Worm (Caenorhabditis elegans) whole organism, L3 larva: ENCODE results near the gene scc-1.

Experiments used
- R02D3.7 ChIP-seq: fragments of 150-350 bp; optimal IDR thresholded peaks from 2 replicates; lab custom pipeline; 2014; ENCODE audit warnings: missing biosample characterization, missing genetic modification characterization
- ZK546.5 ChIP-seq: sonication (generic microtip); optimal IDR thresholded peaks from 2 replicates; lab custom pipeline; 2017; ENCODE audit warnings: missing biosample characterization, missing genetic modification characterization
- aly-2 ChIP-seq: fragments of 150-350 bp; optimal IDR thresholded peaks from 2 replicates; lab custom pipeline; 2014; ENCODE audit warnings: missing biosample characterization, missing genetic modification characterization
- ama-1 ChIP-seq: fragments of 150-350 bp; optimal IDR thresholded peaks from 2 replicates; lab custom pipeline; 2018
- ceh-16 ChIP-seq: sonication (generic microtip); optimal IDR thresholded peaks from 2 replicates; lab custom pipeline; 2017; ENCODE audit warnings: missing biosample characterization, missing genetic modification characterization
- ceh-28 ChIP-seq: fragments of 150-350 bp; optimal IDR thresholded peaks from 2 replicates; lab custom pipeline; 2014; ENCODE audit warnings: missing biosample characterization, missing genetic modification reagents, missing genetic modification characterization
- ceh-9 ChIP-seq: sonication (generic microtip); optimal IDR thresholded peaks from 2 replicates; lab custom pipeline; 2018; ENCODE audit warnings: missing biosample characterization, missing genetic modification characterization
- daf-12 ChIP-seq: fragments of 150-350 bp; optimal IDR thresholded peaks from 2 replicates; lab custom pipeline; 2014; ENCODE audit warnings: missing biosample characterization, missing genetic modification reagents, missing genetic modification characterization
- egl-27 ChIP-seq: sonication (generic microtip); optimal IDR thresholded peaks from 4 replicates; lab custom pipeline; 2017; ENCODE audit warnings: missing biosample characterization, missing genetic modification reagents, missing genetic modification characterization
- egl-5 ChIP-seq: fragments of 150-350 bp; optimal IDR thresholded peaks from 2 replicates; lab custom pipeline; 2017; ENCODE audit warnings: missing biosample characterization, missing genetic modification reagents, missing genetic modification characterization, inconsistent platforms
- elt-1 ChIP-seq: fragments of 150-350 bp; optimal IDR thresholded peaks from 2 replicates; lab custom pipeline; 2014; ENCODE audit warnings: missing biosample characterization, missing genetic modification characterization
- elt-2 ChIP-seq: sonication (generic microtip); optimal IDR thresholded peaks from 2 replicates; lab custom pipeline; 2016; ENCODE audit warnings: missing genetic modification reagents, mild to moderate bottlenecking, missing genetic modification characterization, missing compliant biosample characterization
- eor-1 ChIP-seq, 2 experiments: fragments of 150-350 bp; optimal IDR thresholded peaks; 2 replicates each; lab custom pipeline; 2014 to 2018; ENCODE audit warnings: missing biosample characterization in 2 of 2, missing genetic modification characterization in 2 of 2
- fkh-10 ChIP-seq: sonication (generic microtip); optimal IDR thresholded peaks from 2 replicates; lab custom pipeline; 2017; ENCODE audit warnings: missing biosample characterization, missing genetic modification reagents, missing genetic modification characterization
- fkh-2 ChIP-seq: fragments of 150-350 bp; optimal IDR thresholded peaks from 2 replicates; lab custom pipeline; 2014; ENCODE audit warnings: missing biosample characterization, missing genetic modification reagents, missing genetic modification characterization
- hmg-11 ChIP-seq: sonication (generic microtip); optimal IDR thresholded peaks from 2 replicates; lab custom pipeline; 2016; ENCODE audit warnings: missing genetic modification characterization, missing compliant biosample characterization
- jun-1 ChIP-seq: fragments of 150-350 bp; optimal IDR thresholded peaks from 2 replicates; lab custom pipeline; 2014; ENCODE audit warnings: missing biosample characterization, missing genetic modification reagents, missing genetic modification characterization
- lin-15B ChIP-seq: fragments of 150-350 bp; optimal IDR thresholded peaks from 2 replicates; lab custom pipeline; 2014; ENCODE audit warnings: missing biosample characterization, missing genetic modification characterization
- lin-39 ChIP-seq: fragments of 150-350 bp; optimal IDR thresholded peaks from 2 replicates; lab custom pipeline; 2018; ENCODE audit warnings: missing biosample characterization, missing genetic modification reagents, missing genetic modification characterization
- lsy-12 ChIP-seq: sonication (generic microtip); optimal IDR thresholded peaks from 2 replicates; lab custom pipeline; 2016; ENCODE audit warnings: mild to moderate bottlenecking, missing genetic modification characterization, missing compliant biosample characterization
- mdl-1 ChIP-seq: fragments of 150-350 bp; optimal IDR thresholded peaks from 2 replicates; lab custom pipeline; 2014; ENCODE audit warnings: missing biosample characterization, missing genetic modification characterization
- nhr-12 ChIP-seq: fragments of 150-350 bp; optimal IDR thresholded peaks from 2 replicates; lab custom pipeline; 2014; ENCODE audit warnings: missing biosample characterization, missing genetic modification characterization
- nhr-237 ChIP-seq: fragments of 150-350 bp; optimal IDR thresholded peaks from 2 replicates; lab custom pipeline; 2014; ENCODE audit warnings: missing biosample characterization, missing genetic modification characterization
- nhr-25 ChIP-seq: sonication (generic microtip); optimal IDR thresholded peaks from 2 replicates; lab custom pipeline; 2017; ENCODE audit warnings: missing biosample characterization, missing genetic modification characterization
- nhr-28 ChIP-seq: fragments of 150-350 bp; optimal IDR thresholded peaks from 2 replicates; lab custom pipeline; 2014; ENCODE audit warnings: missing biosample characterization, missing genetic modification characterization
- nhr-43 ChIP-seq: sonication (generic microtip); optimal IDR thresholded peaks from 2 replicates; lab custom pipeline; 2016; ENCODE audit warnings: mild to moderate bottlenecking, missing genetic modification characterization, missing compliant biosample characterization; ENCODE audit not compliant: poor library complexity, severe bottlenecking
- nhr-67 ChIP-seq: fragments of 150-350 bp; optimal IDR thresholded peaks from 2 replicates; lab custom pipeline; 2014; ENCODE audit warnings: missing biosample characterization, missing genetic modification characterization
- nhr-76 ChIP-seq: fragments of 150-350 bp; sonication (generic microtip); optimal IDR thresholded peaks from 5 replicates; lab custom pipeline; 2014; ENCODE audit warnings: missing biosample characterization, missing genetic modification characterization
- nhr-77 ChIP-seq: fragments of 150-350 bp; optimal IDR thresholded peaks from 2 replicates; lab custom pipeline; 2014; ENCODE audit warnings: missing biosample characterization, missing genetic modification characterization
- pha-4 ChIP-seq: fragments of 150-350 bp; optimal IDR thresholded peaks from 2 replicates; lab custom pipeline; 2014; ENCODE audit warnings: missing biosample characterization, missing genetic modification reagents, missing genetic modification characterization
- pqm-1 ChIP-seq: fragments of 150-350 bp; optimal IDR thresholded peaks from 2 replicates; lab custom pipeline; 2017; ENCODE audit warnings: missing biosample characterization, missing genetic modification characterization, inconsistent platforms
- skn-1 ChIP-seq: fragments of 150-350 bp; optimal IDR thresholded peaks from 2 replicates; lab custom pipeline; 2014; ENCODE audit warnings: missing biosample characterization, missing genetic modification characterization
- snpc-4 ChIP-seq: fragments of 150-350 bp; optimal IDR thresholded peaks from 2 replicates; lab custom pipeline; 2014; ENCODE audit warnings: missing biosample characterization, missing genetic modification characterization
- unc-62 ChIP-seq: fragments of 150-350 bp; sonication (generic microtip); optimal IDR thresholded peaks from 4 replicates; lab custom pipeline; 2014; ENCODE audit warnings: missing biosample characterization, missing genetic modification reagents, missing genetic modification characterization
- zag-1 ChIP-seq: fragments of 150-350 bp; optimal IDR thresholded peaks from 2 replicates; lab custom pipeline; 2014; ENCODE audit warnings: missing biosample characterization, missing genetic modification characterization
- ztf-11 ChIP-seq: fragments of 150-350 bp; optimal IDR thresholded peaks from 2 replicates; lab custom pipeline; 2014; ENCODE audit warnings: missing biosample characterization, missing genetic modification characterization
- ztf-4 ChIP-seq: fragments of 150-350 bp; optimal IDR thresholded peaks from 2 replicates; lab custom pipeline; 2014; ENCODE audit warnings: missing biosample characterization, missing genetic modification characterization

scc-1 gene

ce11 chrII:4710120-4710519, 11.6 kb downstream of the scc-1 start, which contains the start of gene tag-151:
tag-151 (plus strand) TSS chrII:4710277.
- peak; percentile 43 for TF ChIP-seq nhr-43
- TF ChIP-seq aly-2 (tag; lab: Kevin White, UChicago), result peak; percentile 53
- peak; percentile 64 for TF ChIP-seq lsy-12 (tag; lab: Kevin White, UChicago)
- no peak for TF ChIP-seq hmg-11 (tag; lab: Kevin White, UChicago)
- no peak for TF ChIP-seq pqm-1 (tag; lab: Kevin White, UChicago)
- peak; percentile 28 for TF ChIP-seq elt-2 (tag; lab: Kevin White, UChicago)

- TF ChIP-seq ztf-11 (tag; lab: Kevin White, UChicago) (no peak), skn-1 (tag; lab: Kevin White, UChicago) (no peak), ceh-28 (no peak), unc-62 (no peak), nhr-76 (tag; lab: Kevin White, UChicago) (no peak), lin-39 (no peak), elt-2 (tag; lab: Kevin White, UChicago) (no peak), lin-15B (no peak), nhr-28 (tag; lab: Kevin White, UChicago) (no peak)
These were observed 12.3 kb downstream of the scc-1 start for ce11 chrII:4710813-4711212.

- TF ChIP-seq jun-1 (no peak), nhr-28 (tag; lab: Kevin White, UChicago) (no peak), egl-27 (no peak), nhr-67 (tag; lab: Kevin White, UChicago) (no peak), pha-4 (tag; lab: Kevin White, UChicago) (peak; percentile 56), daf-12 (tag; lab: Kevin White, UChicago) (no peak), zag-1 (tag; lab: Kevin White, UChicago) (no peak), ztf-11 (tag; lab: Kevin White, UChicago) (no peak), elt-2 (tag; lab: Kevin White, UChicago) (peak; percentile 78)
These were observed 17.2 kb downstream of the scc-1 start, which contains the start of gene F41C3.8 for ce11 chrII:4715676-4716075. F41C3.8 (plus strand) TSS chrII:4716046.

ce11 chrII:4726120-4726519, 27.6 kb downstream of the scc-1 start, which contains the start of gene F10G7.10:
F10G7.10 (minus strand) TSS chrII:4726264.
- peak; percentile 56 for TF ChIP-seq hmg-11 (tag; lab: Kevin White, UChicago)
- TF ChIP-seq nhr-12 (tag; lab: Kevin White, UChicago), result no peak
- no peak for TF ChIP-seq ceh-28
- peak; percentile 49 for TF ChIP-seq elt-2 (tag; lab: Kevin White, UChicago)
- no peak for TF ChIP-seq mdl-1 (tag; lab: Kevin White, UChicago)
- no peak for TF ChIP-seq eor-1 (tag; optimal IDR thresholded peaks at IDR 0.05; lab: Kevin White, UChicago)
- no peak for TF ChIP-seq jun-1
- peak; percentile 52 for TF ChIP-seq pha-4 (tag; lab: Kevin White, UChicago)
- no peak for TF ChIP-seq R02D3.7
- no peak for TF ChIP-seq elt-1 (tag; lab: Kevin White, UChicago)

ce11 chrII:4726750-4727384, 28.3 kb downstream of the scc-1 start:
- TF ChIP-seq ama-1 (lab: Kevin White, UChicago) (peak; percentile 72), elt-2 (tag; lab: Kevin White, UChicago) (peak; percentile 37), snpc-4 (tag; lab: Kevin White, UChicago) (no peak)

ce11 chrII:4727769-4728168, 29.2 kb downstream of the scc-1 start, which contains the start of gene ttr-41:
ttr-41 (minus strand) TSS chrII:4727869.
- TF ChIP-seq ceh-16, result no peak
- no peak for TF ChIP-seq nhr-43
- no peak for TF ChIP-seq pha-4 (tag; lab: Kevin White, UChicago)
- TF ChIP-seq R02D3.7, result no peak
- no peak for TF ChIP-seq nhr-12 (tag; lab: Kevin White, UChicago)
- no peak for TF ChIP-seq nhr-237 (tag; lab: Kevin White, UChicago)
- no peak for TF ChIP-seq zag-1 (tag; lab: Kevin White, UChicago)
- TF ChIP-seq egl-5 (tag; lab: Kevin White, UChicago), result no peak
- TF ChIP-seq ZK546.5 (tag; lab: Kevin White, UChicago), result no peak
- TF ChIP-seq fkh-10 (GFP tag; lab: Kevin White, UChicago), result no peak
- TF ChIP-seq nhr-25 (tag; lab: Kevin White, UChicago), result no peak
- no peak for TF ChIP-seq nhr-77 (tag; lab: Kevin White, UChicago)
- TF ChIP-seq fkh-2, result no peak
- no peak for TF ChIP-seq lin-39
- no peak for TF ChIP-seq ceh-9 (tag; lab: Kevin White, UChicago)
- no peak for TF ChIP-seq snpc-4 (tag; lab: Kevin White, UChicago)
- no peak for TF ChIP-seq ztf-4 (tag; lab: Kevin White, UChicago)
- no peak for TF ChIP-seq nhr-67 (tag; lab: Kevin White, UChicago)
